Fruit fly (Drosophila melanogaster) whole organism, pupa: ENCODE data around the gene CG9372.

ENCODE experiments used
- CG8159 ChIP-seq: fragments of 200-800 bp; sonication (Bioruptor generic); optimal IDR thresholded peaks from 3 replicates; lab custom pipeline; 2018; ENCODE audit warnings: missing biosample characterization, mild to moderate bottlenecking, missing genetic modification characterization, moderate library complexity
- CG8301 ChIP-seq: fragments of 200-800 bp; sonication (Bioruptor generic); optimal IDR thresholded peaks from 2 replicates; lab custom pipeline; 2018; ENCODE audit warnings: missing biosample characterization, mild to moderate bottlenecking, missing genetic modification characterization
- Pif1A ChIP-seq: fragments of 200-800 bp; sonication (Bioruptor generic); optimal IDR thresholded peaks from 3 replicates; lab custom pipeline; 2016; ENCODE audit warnings: missing biosample characterization, missing genetic modification characterization

DNA sequence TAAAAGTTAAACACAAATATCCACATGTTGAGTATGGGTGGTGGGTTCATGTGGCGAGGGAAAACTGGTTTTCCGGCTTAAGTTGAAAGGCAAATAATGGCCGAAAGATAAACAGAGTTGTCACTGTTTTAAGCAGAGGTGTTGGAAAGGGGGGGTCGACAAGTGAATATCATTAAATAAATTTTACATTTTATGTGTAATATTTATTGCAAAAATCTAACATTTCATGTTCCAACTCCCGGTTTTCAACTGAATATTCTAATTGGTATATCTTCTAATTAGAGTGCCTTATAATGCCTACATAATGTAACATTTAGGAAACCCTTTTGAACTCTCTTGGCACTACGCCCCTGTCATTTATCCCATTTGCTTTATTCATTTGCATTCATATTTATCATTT lies 49.9 kb downstream of the CG9372 start:
- TF ChIP-seq CG8301 (tag; lab: Kevin White, UChicago) (no peak), Pif1A (GFP tag; lab: Kevin White, UChicago) (no peak), CG8159 (peak; percentile 7)
